Fruit fly (Drosophila melanogaster) whole organism, embryonic: Measurements from ENCODE around the gene car.

Experiments used
- Abd-B ChIP-seq: fragments of 200-800 bp; sonication (Bioruptor generic); optimal IDR thresholded peaks from 2 replicates; lab custom pipeline; 2018; ENCODE audit warnings: missing biosample characterization, mild to moderate bottlenecking, missing genetic modification characterization, moderate library complexity
- Ada2b ChIP-seq: fragments of 200-800 bp; sonication (Bioruptor generic); IDR thresholded peaks from 2 replicates; pipeline ENCODE4 v1.3.6; 2022; ENCODE audit warnings: missing biosample characterization, missing genetic modification characterization
- Asciz ChIP-seq: fragments of 200-800 bp; sonication (Bioruptor generic); optimal IDR thresholded peaks from 2 replicates; lab custom pipeline; 2017; ENCODE audit warnings: missing biosample characterization, mild to moderate bottlenecking, missing genetic modification characterization, missing genetic modification reagents
- Atf3 ChIP-seq: fragments of 200-800 bp; sonication (Bioruptor generic); optimal IDR thresholded peaks from 3 replicates; lab custom pipeline; 2016; ENCODE audit warnings: missing biosample characterization, missing genetic modification characterization
- Blimp-1 ChIP-seq: fragments of 200-800 bp; sonication (Bioruptor generic); optimal IDR thresholded peaks from 3 replicates; lab custom pipeline; 2018; ENCODE audit warnings: missing biosample characterization, missing genetic modification characterization, mild to moderate bottlenecking, moderate library complexity, missing genetic modification reagents
- CG10147 ChIP-seq: fragments of 200-800 bp; sonication (Bioruptor generic); optimal IDR thresholded peaks from 2 replicates; lab custom pipeline; 2019; ENCODE audit warnings: missing biosample characterization, mild to moderate bottlenecking, missing genetic modification characterization, moderate library complexity
- CG10267 ChIP-seq: fragments of 200-800 bp; sonication (Bioruptor generic); optimal IDR thresholded peaks from 2 replicates; lab custom pipeline; 2018; ENCODE audit warnings: missing biosample characterization, mild to moderate bottlenecking, missing genetic modification characterization, moderate library complexity
- CG11398 ChIP-seq: fragments of 200-800 bp; sonication (Bioruptor generic); optimal IDR thresholded peaks from 2 replicates; lab custom pipeline; 2016; ENCODE audit warnings: missing biosample characterization, missing genetic modification characterization
- CG11560 ChIP-seq: fragments of 200-800 bp; sonication (Bioruptor generic); IDR thresholded peaks from 3 replicates; pipeline ENCODE4 v1.3.6; 2022; ENCODE audit warnings: missing biosample characterization, missing genetic modification characterization
- CG12155 ChIP-seq: fragments of 200-800 bp; sonication (Bioruptor generic); optimal IDR thresholded peaks from 3 replicates; lab custom pipeline; 2016; ENCODE audit warnings: missing biosample characterization, missing genetic modification characterization
- CG13424 ChIP-seq: fragments of 200-800 bp; sonication (Bioruptor generic); optimal IDR thresholded peaks from 2 replicates; lab custom pipeline; 2019; ENCODE audit warnings: missing biosample characterization, mild to moderate bottlenecking, missing genetic modification characterization, moderate library complexity
- CG13775 ChIP-seq: fragments of 200-800 bp; sonication (Bioruptor generic); optimal IDR thresholded peaks from 3 replicates; lab custom pipeline; 2017; ENCODE audit warnings: missing biosample characterization, mild to moderate bottlenecking, missing genetic modification characterization
- CG17829 ChIP-seq: fragments of 200-800 bp; optimal IDR thresholded peaks from 2 replicates; lab custom pipeline; 2019; ENCODE audit warnings: missing biosample characterization, mild to moderate bottlenecking, missing genetic modification characterization, moderate library complexity
- CG31388 ChIP-seq: fragments of 200-800 bp; sonication (Bioruptor generic); optimal IDR thresholded peaks from 2 replicates; lab custom pipeline; 2016; ENCODE audit warnings: missing biosample characterization, missing genetic modification characterization
- CG3281 ChIP-seq: fragments of 200-800 bp; sonication (Bioruptor generic); optimal IDR thresholded peaks from 3 replicates; lab custom pipeline; 2017; ENCODE audit warnings: missing biosample characterization, mild to moderate bottlenecking, missing genetic modification characterization
- CG33557 ChIP-seq: fragments of 200-800 bp; sonication (Bioruptor generic); optimal IDR thresholded peaks from 2 replicates; lab custom pipeline; 2019; ENCODE audit warnings: missing biosample characterization, mild to moderate bottlenecking, missing genetic modification characterization, moderate library complexity
- CG3726 ChIP-seq: fragments of 200-800 bp; sonication (Bioruptor generic); IDR thresholded peaks from 3 replicates; pipeline ENCODE4, ENCODE4 v1.3.6; 2022; ENCODE audit warnings: missing biosample characterization, missing genetic modification characterization
- CG3838 ChIP-seq: fragments of 200-800 bp; sonication (Bioruptor generic); optimal IDR thresholded peaks from 3 replicates; lab custom pipeline; 2016; ENCODE audit warnings: missing biosample characterization, missing genetic modification characterization
- CG4617 ChIP-seq: fragments of 200-800 bp; sonication (Bioruptor generic); optimal IDR thresholded peaks from 3 replicates; lab custom pipeline; 2016; ENCODE audit warnings: missing biosample characterization, missing genetic modification characterization, borderline replicate concordance
- CG5953 ChIP-seq: fragments of 200-800 bp; sonication (Bioruptor generic); IDR thresholded peaks from 2 replicates; pipeline ENCODE4 v1.3.6; 2022; ENCODE audit warnings: missing biosample characterization, missing genetic modification characterization
- CG6689 ChIP-seq: fragments of 200-800 bp; sonication (Bioruptor generic); IDR thresholded peaks from 2 replicates; pipeline ENCODE4 v1.3.6; 2022; ENCODE audit warnings: missing biosample characterization, missing genetic modification characterization
- CG7963 ChIP-seq: fragments of 200-800 bp; sonication (Bioruptor generic); IDR thresholded peaks from 3 replicates; pipeline ENCODE4 v1.3.6; 2022; ENCODE audit warnings: missing biosample characterization, missing genetic modification characterization; ENCODE audit not compliant: partially characterized antibody
- CG8359 ChIP-seq: fragments of 200-800 bp; sonication (Bioruptor generic); optimal IDR thresholded peaks from 2 replicates; lab custom pipeline; 2017; ENCODE audit warnings: missing biosample characterization, mild to moderate bottlenecking, missing genetic modification characterization, borderline replicate concordance
- CTCF ChIP-seq: fragments of 200-800 bp; sonication (Bioruptor generic); optimal IDR thresholded peaks from 2 replicates; lab custom pipeline; 2017; ENCODE audit warnings: missing biosample characterization, mild to moderate bottlenecking, missing genetic modification characterization, moderate library complexity
- CrebB ChIP-seq: fragments of 200-800 bp; sonication (Bioruptor generic); optimal IDR thresholded peaks from 3 replicates; lab custom pipeline; 2018; ENCODE audit warnings: missing biosample characterization, mild to moderate bottlenecking, missing genetic modification characterization
- Dbx ChIP-seq: fragments of 200-800 bp; sonication (Bioruptor generic); IDR thresholded peaks from 3 replicates; pipeline ENCODE4 v1.3.6; 2022; ENCODE audit warnings: missing biosample characterization, missing genetic modification characterization
- Deaf1 ChIP-seq: fragments of 200-800 bp; optimal IDR thresholded peaks from 3 replicates; lab custom pipeline; 2019; ENCODE audit warnings: missing biosample characterization, mild to moderate bottlenecking, missing genetic modification characterization, moderate library complexity
- Fer1 ChIP-seq: fragments of 200-800 bp; sonication (Bioruptor generic); optimal IDR thresholded peaks from 2 replicates; lab custom pipeline; 2017; ENCODE audit warnings: missing biosample characterization, mild to moderate bottlenecking, missing genetic modification characterization
- Fer3 ChIP-seq: fragments of 200-800 bp; sonication (Bioruptor generic); optimal IDR thresholded peaks from 2 replicates; lab custom pipeline; 2018; ENCODE audit warnings: missing biosample characterization, mild to moderate bottlenecking, missing genetic modification characterization, moderate library complexity
- Gsc ChIP-seq: fragments of 200-800 bp; sonication (Bioruptor generic); IDR thresholded peaks from 2 replicates; pipeline ENCODE4 v1.3.6; 2022; ENCODE audit warnings: missing biosample characterization, missing genetic modification characterization
- Jarid2 ChIP-seq: fragments of 200-800 bp; sonication (Bioruptor generic); optimal IDR thresholded peaks from 3 replicates; lab custom pipeline; 2017; ENCODE audit warnings: mild to moderate bottlenecking, missing biosample characterization, missing genetic modification reagents, missing genetic modification characterization
- NK7.1 ChIP-seq: fragments of 200-800 bp; sonication (Bioruptor generic); optimal IDR thresholded peaks from 3 replicates; lab custom pipeline; 2016; ENCODE audit warnings: missing biosample characterization, missing genetic modification characterization
- Pdp1 ChIP-seq, 2 experiments: fragments of 200-800 bp; sonication (Bioruptor generic); optimal IDR thresholded peaks; 3 replicates each; lab custom pipeline; 2016; ENCODE audit warnings: missing biosample characterization in 2 of 2, missing genetic modification characterization in 2 of 2, mild to moderate bottlenecking in 1 of 2, moderate library complexity in 1 of 2
- Sox100B ChIP-seq: fragments of 200-800 bp; sonication (Bioruptor generic); optimal IDR thresholded peaks from 3 replicates; lab custom pipeline; 2018; ENCODE audit warnings: missing biosample characterization, mild to moderate bottlenecking, missing genetic modification characterization
- Trl ChIP-seq, 3 experiments: fragments of >200 bp in 2 of 3; fragments of 200-800 bp in 1 of 3; sonication (Bioruptor generic) in 1 of 3; optimal IDR thresholded peaks; 2 replicates in 1 of 3; 3 replicates in 2 of 3; lab custom pipeline; 2016 to 2017; ENCODE audit warnings: missing biosample characterization in 1 of 3, missing genetic modification characterization in 1 of 3
- Xrp1 ChIP-seq: fragments of 200-800 bp; sonication (Bioruptor generic); IDR thresholded peaks from 2 replicates; pipeline ENCODE4 v1.3.6; 2022; ENCODE audit warnings: missing biosample characterization, missing genetic modification characterization
- bowl ChIP-seq: fragments of 200-800 bp; sonication (Bioruptor generic); IDR thresholded peaks from 2 replicates; pipeline ENCODE4 v1.3.6; 2022; ENCODE audit warnings: missing biosample characterization, missing genetic modification characterization
- dan ChIP-seq: fragments of 200-800 bp; sonication (Bioruptor generic); IDR thresholded peaks from 2 replicates; pipeline ENCODE4 v1.3.6; 2022; ENCODE audit warnings: missing biosample characterization, missing genetic modification characterization
- insv ChIP-seq, 2 experiments: fragments of 200-800 bp; sonication (Bioruptor generic); optimal IDR thresholded peaks; 3 replicates each; lab custom pipeline; 2016 to 2018; ENCODE audit warnings: missing biosample characterization in 2 of 2, missing genetic modification characterization in 2 of 2
- mam ChIP-seq: fragments of 200-800 bp; sonication (Bioruptor generic); optimal IDR thresholded peaks from 3 replicates; lab custom pipeline; 2016; ENCODE audit warnings: missing biosample characterization, missing genetic modification characterization
- p53 ChIP-seq: fragments of 200-800 bp; sonication (Bioruptor generic); optimal IDR thresholded peaks from 2 replicates; lab custom pipeline; 2016; ENCODE audit warnings: missing biosample characterization, missing genetic modification characterization
- scrt ChIP-seq: fragments of 200-800 bp; sonication (Bioruptor generic); optimal IDR thresholded peaks from 2 replicates; lab custom pipeline; 2018; ENCODE audit warnings: missing biosample characterization, mild to moderate bottlenecking, missing genetic modification characterization, moderate library complexity
- ssp ChIP-seq: fragments of 200-800 bp; sonication (Bioruptor generic); IDR thresholded peaks from 2 replicates; pipeline ENCODE4 v1.3.6; 2022; ENCODE audit warnings: missing biosample characterization, missing genetic modification characterization
- tin ChIP-seq: fragments of 200-800 bp; sonication (Bioruptor generic); optimal IDR thresholded peaks from 3 replicates; lab custom pipeline; 2016; ENCODE audit warnings: missing biosample characterization, missing genetic modification characterization
- trem ChIP-seq: fragments of 200-800 bp; optimal IDR thresholded peaks from 3 replicates; lab custom pipeline; 2019; ENCODE audit warnings: missing biosample characterization, mild to moderate bottlenecking, missing genetic modification characterization, moderate library complexity
- tx ChIP-seq: fragments of 200-800 bp; sonication (Bioruptor generic); optimal IDR thresholded peaks from 2 replicates; lab custom pipeline; 2016; ENCODE audit warnings: missing biosample characterization, missing genetic modification characterization
- wek ChIP-seq: fragments of 200-800 bp; sonication (Bioruptor generic); optimal IDR thresholded peaks from 3 replicates; lab custom pipeline; 2018; ENCODE audit warnings: missing biosample characterization, mild to moderate bottlenecking, missing genetic modification characterization, moderate library complexity
- z ChIP-seq: fragments of 200-800 bp; sonication (Bioruptor generic); IDR thresholded peaks from 3 replicates; pipeline ENCODE4 v1.3.6; 2022; ENCODE audit warnings: missing biosample characterization, missing genetic modification characterization
- zen2 ChIP-seq: fragments of 200-800 bp; sonication (Bioruptor generic); IDR thresholded peaks from 3 replicates; pipeline ENCODE4 v1.3.6; 2022; ENCODE audit warnings: missing biosample characterization, missing genetic modification characterization; ENCODE audit not compliant: partially characterized antibody

car gene

DNA sequence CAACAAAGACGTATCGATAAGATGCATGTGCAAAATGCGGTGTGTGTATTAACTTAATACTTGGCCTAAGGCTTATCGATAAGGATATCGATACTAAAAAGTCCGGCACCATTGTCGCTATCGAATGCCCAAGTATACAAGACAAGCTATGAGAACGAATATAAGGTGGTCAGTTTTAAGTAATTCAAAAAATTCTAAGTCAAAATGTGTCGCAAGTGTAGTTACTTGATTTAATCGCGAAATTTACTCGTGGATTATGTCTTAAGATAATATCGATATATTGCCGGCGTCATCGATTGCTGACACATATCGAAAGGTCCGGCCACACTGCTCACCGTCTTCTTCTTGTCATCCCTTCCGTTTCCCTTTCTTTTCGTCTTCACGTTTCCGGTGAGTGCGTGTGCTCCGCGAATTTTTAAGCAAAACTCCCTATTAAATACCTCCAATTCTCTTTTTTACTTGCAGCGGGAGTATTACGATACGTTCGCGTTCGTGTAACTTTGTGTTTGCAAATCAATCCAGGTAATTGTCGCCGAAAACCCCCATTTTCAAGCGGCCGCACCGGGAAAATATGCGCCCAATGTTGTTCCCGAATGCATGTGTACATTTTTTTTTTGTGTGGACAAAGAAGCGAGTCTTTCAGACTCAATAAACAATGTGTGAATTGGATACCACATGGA, 32.0 kb downstream of the car start, which contains the start of gene RpS10b (continued):
- TF ChIP-seq trem: peak; percentile 83
- TF ChIP-seq insv (GFP tag; optimal IDR thresholded peaks at IDR 0.05; lab: Kevin White, UChicago): peak in 1 of 2 experiments; percentile 83
- peak; percentile 84 for TF ChIP-seq CG10267 (tag; lab: Kevin White, UChicago)
- peak; percentile 66; the same call in 2 of the 3 replicates for TF ChIP-seq CG3726 (GFP tag; lab: Robert Waterston, UW)
- TF ChIP-seq dan (GFP tag; lab: Robert Waterston, UW): no peak
- TF ChIP-seq CG11398 (GFP tag; lab: Kevin White, UChicago): peak; percentile 92
- TF ChIP-seq CG13424: peak; percentile 60
- peak; percentile 83 for TF ChIP-seq Abd-B (GFP tag; lab: Kevin White, UChicago)
- TF ChIP-seq CG10147 (GFP tag; lab: Kevin White, UChicago): peak; percentile 88
- TF ChIP-seq wek (GFP tag; lab: Kevin White, UChicago): peak; percentile 94
- peak; percentile 72 for TF ChIP-seq tin (GFP tag; lab: Kevin White, UChicago)
- peak; percentile 76 for TF ChIP-seq tx (GFP tag; lab: Kevin White, UChicago)
- TF ChIP-seq Blimp-1: peak; percentile 57
- peak; percentile 74 for TF ChIP-seq CG5953 (GFP tag; lab: Robert Waterston, UW)
- 0 out of 2 replicates have a peak, but pooled peaks have one; percentile 22 for TF ChIP-seq bowl (GFP tag; lab: Robert Waterston, UW)
- 0 out of 2 replicates have a peak, but pooled peaks have one; percentile 6 for TF ChIP-seq Xrp1
- TF ChIP-seq Asciz (GFP tag; lab: Kevin White, UChicago): peak; percentile 94
- TF ChIP-seq scrt (GFP tag; lab: Kevin White, UChicago): peak; percentile 88
- peak; percentile 95 for TF ChIP-seq Sox100B (GFP tag; lab: Kevin White, UChicago)
- TF ChIP-seq Gsc: no peak
- peak; percentile 97 for TF ChIP-seq CG13775
- no peak for TF ChIP-seq z (GFP tag; lab: Robert Waterston, UW)
- TF ChIP-seq CG33557: peak; percentile 86
- peak; percentile 69 for TF ChIP-seq CTCF (GFP tag; lab: Kevin White, UChicago)
- TF ChIP-seq CG6689 (GFP tag; lab: Robert Waterston, UW): peak; percentile 70
- TF ChIP-seq CrebB (tag; lab: Kevin White, UChicago): peak; percentile 94
- TF ChIP-seq CG4617: peak; percentile 57
- TF ChIP-seq Dbx (GFP tag; lab: Robert Waterston, UW): peak; percentile 81
- peak; percentile 77; the same call in 1 of the 3 replicates for TF ChIP-seq zen2 (GFP tag; lab: Robert Waterston, UW)
- TF ChIP-seq CG11560 (tag; lab: Robert Waterston, UW): peak; percentile 73; the same call in 1 of the 3 replicates
- TF ChIP-seq Pdp1 (GFP tag; optimal IDR thresholded peaks at IDR 0.05; lab: Kevin White, UChicago): peak; percentile 48 to 79
- peak; percentile 62 for TF ChIP-seq CG12155 (GFP tag; lab: Kevin White, UChicago)
- TF ChIP-seq ssp (GFP tag; lab: Robert Waterston, UW): peak; percentile 64
- peak; percentile 47 for TF ChIP-seq Deaf1 (tag; lab: Kevin White, UChicago)
- peak; percentile 83 for TF ChIP-seq Atf3 (GFP tag; lab: Kevin White, UChicago)
- TF ChIP-seq Trl (optimal IDR thresholded peaks at IDR 0.05; lab: Kevin White, UChicago): no peak
- TF ChIP-seq Trl (GFP tag; optimal IDR thresholded peaks at IDR 0.05; lab: Kevin White, UChicago): peak; percentile 82
- TF ChIP-seq CG8359 (GFP tag; lab: Kevin White, UChicago): peak; percentile 85
- TF ChIP-seq Jarid2: peak; percentile 82
- TF ChIP-seq Ada2b (GFP tag; lab: Robert Waterston, UW): no peak
- TF ChIP-seq p53 (GFP tag; lab: Kevin White, UChicago): peak; percentile 83
- TF ChIP-seq CG3838 (GFP tag; lab: Kevin White, UChicago): peak; percentile 54
- peak; percentile 19 for TF ChIP-seq mam (GFP tag; lab: Kevin White, UChicago)
- TF ChIP-seq CG3281: peak; percentile 94
- TF ChIP-seq CG31388 (GFP tag; lab: Kevin White, UChicago): peak; percentile 29
- peak; percentile 93 for TF ChIP-seq Fer1
- peak; percentile 78 for TF ChIP-seq CG7963 (GFP tag; lab: Robert Waterston, UW)
- peak; percentile 86 for TF ChIP-seq Fer3 (tag; lab: Kevin White, UChicago)
- TF ChIP-seq CG17829 (tag; lab: Kevin White, UChicago): peak; percentile 80
- peak; percentile 94 for TF ChIP-seq NK7.1
